Fruit fly (Drosophila melanogaster): ENCODE results near the gene btn.

btn gene

dm6 chr3R:22536504-22537423 lies 49.7 kb downstream of the btn start (continued):
- TF ChIP-seq Xrp1 (GFP tag; IDR thresholded peaks at IDR 0.05) (peak; percentile 46; the same call in 1 of the 2 replicates), CG3163 (GFP tag; optimal IDR thresholded peaks at IDR 0.05) (no peak), Dek (tag; optimal IDR thresholded peaks at IDR 0.05) (peak; percentile 9), slou (GFP tag; optimal IDR thresholded peaks at IDR 0.05) (no peak), Bdp1 (GFP tag; optimal IDR thresholded peaks at IDR 0.05) (no peak), zfh1 (GFP tag; IDR thresholded peaks at IDR 0.05) (peak; percentile 39; the same call in 1 of the 3 replicates), Lpt (GFP tag; optimal IDR thresholded peaks at IDR 0.05) (no peak), CG4360 (GFP tag; IDR thresholded peaks at IDR 0.05) (no peak), CG33557 (GFP tag; optimal IDR thresholded peaks at IDR 0.05) (no peak), Bteb2 (GFP tag; optimal IDR thresholded peaks at IDR 0.05) (peak; percentile 5), CG10979 (tag; optimal IDR thresholded peaks at IDR 0.05) (peak; percentile 44), CG11695 (GFP tag; IDR thresholded peaks at IDR 0.05) (0 out of 3 replicates have a peak, but pooled peaks have one; percentile 45), CG9876 (GFP tag; optimal IDR thresholded peaks at IDR 0.05) (no peak), CG10366 (GFP tag; IDR thresholded peaks at IDR 0.05) (peak; percentile 50), Dp (GFP tag; optimal IDR thresholded peaks at IDR 0.05) (no peak), CG8089 (GFP tag; optimal IDR thresholded peaks at IDR 0.05) (no peak), tx (GFP tag; optimal IDR thresholded peaks at IDR 0.05) (no peak), Asciz (GFP tag; optimal IDR thresholded peaks at IDR 0.05) (no peak), CG17612 (GFP tag; IDR thresholded peaks at IDR 0.05) (no peak), CG3407 (GFP tag; optimal IDR thresholded peaks at IDR 0.05) (no peak), abd-A (tag; optimal IDR thresholded peaks at IDR 0.05) (peak; percentile 17), CG7839 (tag; optimal IDR thresholded peaks at IDR 0.05) (peak; percentile 67), CG6813 (GFP tag; optimal IDR thresholded peaks at IDR 0.05) (peak; percentile 27), PHDP (tag; optimal IDR thresholded peaks at IDR 0.05) (peak; percentile 57), lab (GFP tag; optimal IDR thresholded peaks at IDR 0.05) (peak; percentile 37), zen2 (GFP tag; IDR thresholded peaks at IDR 0.05; ENCODE audit: partially characterized antibody) (no peak), sima (GFP tag; optimal IDR thresholded peaks at IDR 0.05) (no peak), CG4328 (GFP tag; optimal IDR thresholded peaks at IDR 0.05) (no peak), jing (GFP tag; optimal IDR thresholded peaks at IDR 0.05) (no peak), CG2116 (GFP tag; optimal IDR thresholded peaks at IDR 0.05) (peak; percentile 3), disco-r (GFP tag; optimal IDR thresholded peaks at IDR 0.05) (no peak), Drgx (GFP tag; IDR thresholded peaks at IDR 0.05) (0 out of 2 replicates have a peak, but pooled peaks have one; percentile 13), CG16863 (GFP tag; optimal IDR thresholded peaks at IDR 0.05) (no peak), CG9437 (GFP tag; optimal IDR thresholded peaks at IDR 0.05) (peak; percentile 11), D19B (GFP tag; optimal IDR thresholded peaks at IDR 0.05) (no peak), Dip2 (GFP tag; IDR thresholded peaks at IDR 0.05) (no peak), salm (tag; optimal IDR thresholded peaks at IDR 0.05) (peak; percentile 12), MESR4 (GFP tag; optimal IDR thresholded peaks at IDR 0.05) (no peak), CG14441 (GFP tag; IDR thresholded peaks at IDR 0.05) (0 out of 2 replicates have a peak, but pooled peaks have one; percentile 59), Oli (tag; optimal IDR thresholded peaks at IDR 0.05) (peak; percentile 55), chm (GFP tag; IDR thresholded peaks at IDR 0.05) (0 out of 2 replicates have a peak, but pooled peaks have one; percentile 6), danr (GFP tag; IDR thresholded peaks at IDR 0.05) (0 out of 2 replicates have a peak, but pooled peaks have one; percentile 12), Hr39 (optimal IDR thresholded peaks at IDR 0.05) (no peak), CG4820 (GFP tag; optimal IDR thresholded peaks at IDR 0.05) (peak; percentile 7), CHES-1-like (GFP tag; optimal IDR thresholded peaks at IDR 0.05) (no peak), CG30431 (GFP tag; optimal IDR thresholded peaks at IDR 0.05) (no peak), cg (GFP tag; optimal IDR thresholded peaks at IDR 0.05) (peak; percentile 16), ken (GFP tag; IDR thresholded peaks at IDR 0.05) (0 out of 3 replicates have a peak, but pooled peaks have one; percentile 14), CG15269 (tag; optimal IDR thresholded peaks at IDR 0.05) (peak; percentile 79)

All from whole organism, embryonic.